Fruit fly (Drosophila melanogaster) whole organism, embryonic: ENCODE data around the gene CG2961.

Experiments
- Awh ChIP-seq: fragments of 200-800 bp; sonication (Bioruptor generic); IDR thresholded peaks from 2 replicates; pipeline ENCODE4, ENCODE4 v1.3.6; 2022; ENCODE audit warnings: missing biosample characterization, missing genetic modification characterization
- Bteb2 ChIP-seq: fragments of 200-800 bp; sonication (Bioruptor generic); optimal IDR thresholded peaks from 2 replicates; lab custom pipeline; 2016; ENCODE audit warnings: missing biosample characterization, missing genetic modification characterization
- CG11456 ChIP-seq: fragments of 200-800 bp; sonication (Bioruptor generic); IDR thresholded peaks from 3 replicates; pipeline ENCODE4 v1.3.6; 2022; ENCODE audit warnings: missing biosample characterization, missing genetic modification characterization
- CG12744 ChIP-seq: fragments of 200-800 bp; sonication (Bioruptor generic); optimal IDR thresholded peaks from 2 replicates; lab custom pipeline; 2016; ENCODE audit warnings: missing biosample characterization, missing genetic modification characterization
- CG12769 ChIP-seq: fragments of 200-800 bp; sonication (Bioruptor generic); optimal IDR thresholded peaks from 2 replicates; lab custom pipeline; 2019; ENCODE audit warnings: missing biosample characterization, mild to moderate bottlenecking, missing genetic modification characterization, moderate library complexity
- CG13775 ChIP-seq: fragments of 200-800 bp; sonication (Bioruptor generic); optimal IDR thresholded peaks from 3 replicates; lab custom pipeline; 2017; ENCODE audit warnings: missing biosample characterization, mild to moderate bottlenecking, missing genetic modification characterization
- CG14014 ChIP-seq: fragments of 200-800 bp; sonication (Bioruptor generic); IDR thresholded peaks from 2 replicates; pipeline ENCODE4 v1.3.6; 2022; ENCODE audit warnings: missing biosample characterization, missing genetic modification characterization
- CG1603 ChIP-seq: fragments of 200-800 bp; sonication (Bioruptor generic); optimal IDR thresholded peaks from 2 replicates; lab custom pipeline; 2019; ENCODE audit warnings: missing biosample characterization, mild to moderate bottlenecking, missing genetic modification characterization, moderate library complexity
- CG18011 ChIP-seq: fragments of 200-800 bp; sonication (Bioruptor generic); optimal IDR thresholded peaks from 2 replicates; lab custom pipeline; 2017; ENCODE audit warnings: missing biosample characterization, missing genetic modification characterization, mild to moderate bottlenecking, moderate library complexity, missing genotype
- CG2678 ChIP-seq: fragments of 200-800 bp; sonication (Bioruptor generic); optimal IDR thresholded peaks from 3 replicates; lab custom pipeline; 2019; ENCODE audit warnings: missing biosample characterization, mild to moderate bottlenecking, missing genetic modification characterization, moderate library complexity
- CG31388 ChIP-seq: fragments of 200-800 bp; sonication (Bioruptor generic); optimal IDR thresholded peaks from 2 replicates; lab custom pipeline; 2016; ENCODE audit warnings: missing biosample characterization, missing genetic modification characterization
- CG6813 ChIP-seq: fragments of 200-800 bp; sonication (Bioruptor generic); optimal IDR thresholded peaks from 2 replicates; lab custom pipeline; 2017; ENCODE audit warnings: missing biosample characterization, missing genetic modification characterization, mild to moderate bottlenecking, moderate library complexity, missing genetic modification reagents
- CG8281 ChIP-seq: fragments of 200-800 bp; sonication (Bioruptor generic); optimal IDR thresholded peaks from 2 replicates; lab custom pipeline; 2018; ENCODE audit warnings: missing biosample characterization, mild to moderate bottlenecking, missing genetic modification characterization, moderate library complexity
- CoRest ChIP-seq: fragments of 200-800 bp; sonication (Bioruptor generic); optimal IDR thresholded peaks from 3 replicates; lab custom pipeline; 2018; ENCODE audit warnings: missing biosample characterization, mild to moderate bottlenecking, missing genetic modification characterization, moderate library complexity
- Deaf1 ChIP-seq: fragments of 200-800 bp; optimal IDR thresholded peaks from 3 replicates; lab custom pipeline; 2019; ENCODE audit warnings: missing biosample characterization, mild to moderate bottlenecking, missing genetic modification characterization, moderate library complexity
- Dek ChIP-seq: fragments of 200-800 bp; sonication (Bioruptor generic); optimal IDR thresholded peaks from 3 replicates; lab custom pipeline; 2019; ENCODE audit warnings: missing biosample characterization, mild to moderate bottlenecking, missing genetic modification characterization, moderate library complexity
- Ets97D ChIP-seq: fragments of 200-800 bp; sonication (Bioruptor generic); optimal IDR thresholded peaks from 3 replicates; lab custom pipeline; 2016; ENCODE audit warnings: missing biosample characterization, missing genetic modification characterization
- Hey ChIP-seq: fragments of 200-800 bp; sonication (Bioruptor generic); optimal IDR thresholded peaks from 3 replicates; lab custom pipeline; 2018; ENCODE audit warnings: missing biosample characterization, mild to moderate bottlenecking, missing genetic modification characterization
- Hmx ChIP-seq: fragments of 200-800 bp; sonication (Bioruptor generic); optimal IDR thresholded peaks from 2 replicates; lab custom pipeline; 2016; ENCODE audit warnings: missing biosample characterization, missing genetic modification characterization
- Hr3 ChIP-seq: fragments of 200-800 bp; sonication (Bioruptor generic); optimal IDR thresholded peaks from 3 replicates; lab custom pipeline; 2016; ENCODE audit warnings: missing biosample characterization, missing genetic modification characterization
- Hr39 ChIP-seq: fragments of >200 bp; optimal IDR thresholded peaks from 2 replicates; lab custom pipeline; 2017
- Hr51 ChIP-seq, 2 experiments: fragments of 200-800 bp; sonication (Bioruptor generic); optimal IDR thresholded peaks; 2 replicates in 1 of 2; 3 replicates in 1 of 2; lab custom pipeline; 2016 to 2018; ENCODE audit warnings: missing biosample characterization in 2 of 2, missing genetic modification characterization in 2 of 2, mild to moderate bottlenecking in 1 of 2, moderate library complexity in 1 of 2
- Mes4 ChIP-seq: fragments of 200-800 bp; sonication (Bioruptor generic); optimal IDR thresholded peaks from 2 replicates; lab custom pipeline; 2016; ENCODE audit warnings: missing biosample characterization, missing genetic modification characterization
- Opbp ChIP-seq: fragments of 200-800 bp; sonication (Bioruptor generic); IDR thresholded peaks from 3 replicates; pipeline ENCODE4 v1.3.6; 2022; ENCODE audit warnings: missing biosample characterization, missing genetic modification characterization; ENCODE audit not compliant: partially characterized antibody
- Six4 ChIP-seq: fragments of 200-800 bp; sonication (Bioruptor generic); optimal IDR thresholded peaks from 2 replicates; lab custom pipeline; 2016; ENCODE audit warnings: missing biosample characterization, missing genetic modification characterization
- Sox102F ChIP-seq: fragments of 200-800 bp; sonication (Bioruptor generic); optimal IDR thresholded peaks from 2 replicates; lab custom pipeline; 2018; ENCODE audit warnings: missing biosample characterization, mild to moderate bottlenecking, missing genetic modification characterization, moderate library complexity
- Sry-β ChIP-seq: fragments of 200-800 bp; sonication (Bioruptor generic); optimal IDR thresholded peaks from 2 replicates; lab custom pipeline; 2018; ENCODE audit warnings: missing biosample characterization, mild to moderate bottlenecking, missing genetic modification characterization, moderate library complexity
- YL-1 ChIP-seq: fragments of 200-800 bp; sonication (Bioruptor generic); optimal IDR thresholded peaks from 3 replicates; lab custom pipeline; 2017; ENCODE audit warnings: missing biosample characterization, mild to moderate bottlenecking, missing genetic modification characterization
- ab ChIP-seq: fragments of 200-800 bp; sonication (Bioruptor generic); optimal IDR thresholded peaks from 2 replicates; lab custom pipeline; 2016; ENCODE audit warnings: missing biosample characterization, missing genetic modification characterization
- amos ChIP-seq: fragments of 200-800 bp; sonication (Bioruptor generic); IDR thresholded peaks from 2 replicates; pipeline ENCODE4 v1.3.6; 2022; ENCODE audit warnings: missing biosample characterization, missing genetic modification characterization; ENCODE audit not compliant: partially characterized antibody
- ap ChIP-seq: fragments of 200-800 bp; sonication (Bioruptor generic); IDR thresholded peaks from 2 replicates; pipeline ENCODE4 v1.3.6; 2022; ENCODE audit warnings: missing biosample characterization, missing genetic modification characterization
- cad ChIP-seq: fragments of >200 bp; optimal IDR thresholded peaks from 2 replicates; lab custom pipeline; 2017; ENCODE audit warnings: missing biosample characterization, missing genetic modification characterization
- chinmo ChIP-seq: fragments of 200-800 bp; sonication (Bioruptor generic); IDR thresholded peaks from 4 replicates; pipeline ENCODE4 v1.3.6; 2022; ENCODE audit warnings: missing biosample characterization, missing genetic modification characterization; ENCODE audit not compliant: partially characterized antibody
- dmrt99B ChIP-seq: fragments of 200-800 bp; sonication (Bioruptor generic); optimal IDR thresholded peaks from 2 replicates; lab custom pipeline; 2018; ENCODE audit warnings: missing biosample characterization, mild to moderate bottlenecking, missing genetic modification characterization, moderate library complexity
- gsb ChIP-seq: fragments of 200-800 bp; sonication (Bioruptor generic); IDR thresholded peaks from 2 replicates; pipeline ENCODE4 v1.3.6; 2022; ENCODE audit warnings: missing biosample characterization, missing genetic modification characterization
- gsb-n ChIP-seq: fragments of 200-800 bp; sonication (Bioruptor generic); optimal IDR thresholded peaks from 3 replicates; lab custom pipeline; 2018; ENCODE audit warnings: missing biosample characterization, mild to moderate bottlenecking, missing genetic modification characterization
- h ChIP-seq: fragments of >200 bp; optimal IDR thresholded peaks from 2 replicates; lab custom pipeline; 2017
- jigr1 ChIP-seq: fragments of 200-800 bp; sonication (Bioruptor generic); IDR thresholded peaks from 3 replicates; pipeline ENCODE4 v1.3.6; 2022; ENCODE audit warnings: missing biosample characterization, missing genetic modification characterization
- row ChIP-seq: fragments of 200-800 bp; sonication (Bioruptor generic); IDR thresholded peaks from 3 replicates; pipeline ENCODE4 v1.3.6; 2022; ENCODE audit warnings: missing biosample characterization, missing genetic modification characterization
- sc ChIP-seq, 3 experiments: fragments of >200 bp in 2 of 3; fragments of 200-800 bp in 1 of 3; sonication (Bioruptor generic) in 1 of 3; optimal IDR thresholded peaks; 2 replicates in 2 of 3; 3 replicates in 1 of 3; lab custom pipeline; 2017; ENCODE audit warnings: mild to moderate bottlenecking in 1 of 3, missing biosample characterization in 1 of 3, missing genetic modification characterization in 1 of 3, missing genetic modification reagents in 1 of 3
- sd ChIP-seq: fragments of 200-800 bp; sonication (Bioruptor generic); optimal IDR thresholded peaks from 3 replicates; lab custom pipeline; 2018; ENCODE audit warnings: missing biosample characterization, mild to moderate bottlenecking, missing genetic modification characterization, moderate library complexity
- sens ChIP-seq: fragments of 200-800 bp; sonication (Bioruptor generic); peaks from one replicate; lab custom pipeline; 2016; ENCODE audit warnings: missing biosample characterization, missing genetic modification characterization
- shn ChIP-seq: fragments of 200-800 bp; sonication (Bioruptor generic); optimal IDR thresholded peaks from 3 replicates; lab custom pipeline; 2016; ENCODE audit warnings: missing biosample characterization, missing genetic modification characterization
- sisA ChIP-seq: fragments of 200-800 bp; sonication (Bioruptor generic); IDR thresholded peaks from 2 replicates; pipeline ENCODE4 v1.3.6; 2022; ENCODE audit warnings: missing biosample characterization, missing genetic modification characterization
- slou ChIP-seq: fragments of 200-800 bp; sonication (Bioruptor generic); optimal IDR thresholded peaks from 3 replicates; lab custom pipeline; 2016; ENCODE audit warnings: missing biosample characterization, missing genetic modification characterization
- sna ChIP-seq: fragments of 200-800 bp; sonication (Bioruptor generic); IDR thresholded peaks from 2 replicates; pipeline ENCODE4 v1.3.6; 2022; ENCODE audit warnings: missing biosample characterization, missing genetic modification characterization; ENCODE audit not compliant: partially characterized antibody
- trh ChIP-seq: fragments of 200-800 bp; sonication (Bioruptor generic); optimal IDR thresholded peaks from 2 replicates; lab custom pipeline; 2016; ENCODE audit warnings: missing biosample characterization, missing genetic modification characterization
- tx ChIP-seq: fragments of 200-800 bp; sonication (Bioruptor generic); optimal IDR thresholded peaks from 2 replicates; lab custom pipeline; 2016; ENCODE audit warnings: missing biosample characterization, missing genetic modification characterization
- vvl ChIP-seq: fragments of 200-800 bp; sonication (Bioruptor generic); IDR thresholded peaks from 2 replicates; pipeline ENCODE4 v1.3.6; 2022; ENCODE audit warnings: missing biosample characterization, missing genetic modification characterization
- z ChIP-seq: fragments of 200-800 bp; sonication (Bioruptor generic); IDR thresholded peaks from 3 replicates; pipeline ENCODE4 v1.3.6; 2022; ENCODE audit warnings: missing biosample characterization, missing genetic modification characterization

Gene CG2961

dm6 chrX:10241919-10242318 is 9.0 kb upstream of the CG2961 start (continued):
- TF ChIP-seq amos (GFP tag; lab: Robert Waterston, UW): no peak
- peak; percentile 6 for TF ChIP-seq CG2678 (tag; lab: Kevin White, UChicago)
- TF ChIP-seq CG6813: no peak
- no peak for TF ChIP-seq vvl
- no peak for TF ChIP-seq Opbp
- peak; percentile 18 for TF ChIP-seq Sox102F
- TF ChIP-seq trh (GFP tag; lab: Kevin White, UChicago): no peak

DNA sequence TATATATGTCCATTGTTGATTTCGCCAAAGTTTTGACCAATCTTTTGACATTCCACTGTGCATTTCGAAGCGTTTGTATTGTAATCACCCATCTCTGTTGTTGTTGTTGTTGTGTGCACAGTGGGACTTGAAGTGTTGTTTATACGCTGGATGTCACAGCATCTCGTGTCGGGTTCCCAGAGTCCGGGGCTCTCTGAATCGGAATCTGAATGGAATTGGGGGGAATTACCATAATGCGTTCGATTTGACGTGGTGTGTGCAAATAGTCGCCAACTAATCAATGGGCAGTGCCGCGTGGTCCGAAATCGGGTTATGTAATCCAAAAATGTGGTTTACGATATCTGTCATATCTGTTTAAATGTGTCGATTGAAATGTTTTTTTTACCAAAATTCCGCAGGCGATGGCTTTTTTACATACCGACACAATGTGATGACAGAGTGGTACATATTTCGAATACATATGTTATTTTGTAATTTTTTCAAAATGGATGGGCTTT is 1.2 kb upstream of the CG2961 start:
- no peak for TF ChIP-seq jigr1 (GFP tag; lab: Robert Waterston, UW)
- no peak for TF ChIP-seq cad (GFP tag; lab: Kevin White, UChicago)
- TF ChIP-seq Hr39: no peak
- TF ChIP-seq h (lab: Kevin White, UChicago): no peak
- TF ChIP-seq dmrt99B (tag; lab: Kevin White, UChicago): peak; percentile 22
- TF ChIP-seq CG12769: peak; percentile 33
- TF ChIP-seq vvl: peak; percentile 38; the same call in 1 of the 2 replicates
- TF ChIP-seq ap: no peak
- no peak for TF ChIP-seq gsb (GFP tag; lab: Robert Waterston, UW)
- TF ChIP-seq Bteb2: no peak
- no peak for TF ChIP-seq CoRest (tag; lab: Kevin White, UChicago)
- no peak for TF ChIP-seq z (GFP tag; lab: Robert Waterston, UW)
- TF ChIP-seq CG8281 (tag; lab: Kevin White, UChicago): no peak
- TF ChIP-seq Deaf1: no peak
- TF ChIP-seq CG14014: no peak
- TF ChIP-seq shn (GFP tag; lab: Kevin White, UChicago): no peak
- TF ChIP-seq sd (tag; lab: Kevin White, UChicago): peak; percentile 60
- no peak for TF ChIP-seq CG13775 (GFP tag; lab: Kevin White, UChicago)
- TF ChIP-seq CG12744 (GFP tag; lab: Kevin White, UChicago): no peak
- 0 out of 4 replicates have a peak, but pooled peaks have one; percentile 6 for TF ChIP-seq chinmo (GFP tag; lab: Robert Waterston, UW)
- no peak for TF ChIP-seq ab
- no peak for TF ChIP-seq CG11456
- no peak for TF ChIP-seq Ets97D (GFP tag; lab: Kevin White, UChicago)
- TF ChIP-seq YL-1 (GFP tag; lab: Kevin White, UChicago): no peak
- 0 out of 2 replicates have a peak, but pooled peaks have one; percentile 23 for TF ChIP-seq Awh
- TF ChIP-seq slou: no peak
- TF ChIP-seq CG1603 (tag; lab: Kevin White, UChicago): no peak
- no peak for TF ChIP-seq Hmx (GFP tag; lab: Kevin White, UChicago)
- TF ChIP-seq tx (GFP tag; lab: Kevin White, UChicago): no peak
- TF ChIP-seq CG18011 (GFP tag; lab: Kevin White, UChicago): no peak
- no peak for TF ChIP-seq CG31388 (GFP tag; lab: Kevin White, UChicago)
- no peak for TF ChIP-seq Dek (tag; lab: Kevin White, UChicago)
- TF ChIP-seq sc (optimal IDR thresholded peaks at IDR 0.05; lab: Kevin White, UChicago): no peak
- no peak for TF ChIP-seq sc (GFP tag; optimal IDR thresholded peaks at IDR 0.05; lab: Kevin White, UChicago)
- TF ChIP-seq Hey (tag; lab: Kevin White, UChicago): no peak
- TF ChIP-seq Hr51 (GFP tag; optimal IDR thresholded peaks at IDR 0.05; lab: Kevin White, UChicago): peak in 1 of 2 experiments; percentile 0
- no peak for TF ChIP-seq gsb-n (tag; lab: Kevin White, UChicago)
- no peak for TF ChIP-seq Mes4 (GFP tag; lab: Kevin White, UChicago)
- no peak for TF ChIP-seq sens (GFP tag; lab: Kevin White, UChicago)
- no peak for TF ChIP-seq sisA (GFP tag; lab: Robert Waterston, UW)
- TF ChIP-seq Six4 (GFP tag; lab: Kevin White, UChicago): no peak
- TF ChIP-seq sna (GFP tag; lab: Robert Waterston, UW): no peak
- no peak for TF ChIP-seq Hr3 (GFP tag; lab: Kevin White, UChicago)
- 0 out of 3 replicates have a peak, but pooled peaks have one; percentile 9 for TF ChIP-seq row (GFP tag; lab: Robert Waterston, UW)
- no peak for TF ChIP-seq Sry-β (GFP tag; lab: Kevin White, UChicago)
